Worm (Caenorhabditis elegans): ENCODE measurements around the gene lst-5.
"Not testable (repeated sequence)": the region's sequence is repeated elsewhere in the genome, so short reads cannot be mapped to it uniquely, and the experiment has no call there.

lst-5 gene

ce11 chrII:6974011-6974410, 48.7 kb upstream of the lst-5 start (continued):
- TF ChIP-seq pqm-1 (tag; optimal IDR thresholded peaks at IDR 0.05) = no peak

- TF ChIP-seq nhr-47 (tag; optimal IDR thresholded peaks at IDR 0.05) (peak; percentile 6), C04F5.9 (tag; optimal IDR thresholded peaks at IDR 0.05) (no peak), hlh-4 (tag; optimal IDR thresholded peaks at IDR 0.05) (no peak), pag-3 (tag; optimal IDR thresholded peaks at IDR 0.05; ENCODE audit: borderline replicate concordance, insufficient read depth) (no peak), snu-23 (GFP tag; optimal IDR thresholded peaks at IDR 0.05) (no peak), tbx-2 (tag; optimal IDR thresholded peaks at IDR 0.05) (no peak), dpl-1 (GFP tag; optimal IDR thresholded peaks at IDR 0.05) (peak in 2 of 3 experiments; percentile 18 to 50), lsy-2 (tag; optimal IDR thresholded peaks at IDR 0.05) (peak; percentile 44 to 66), efl-1 (optimal IDR thresholded peaks at IDR 0.05) (peak; percentile 41 to 62), efl-1 (GFP tag; optimal IDR thresholded peaks at IDR 0.05 in 1 of 2) (peak in 1 of 2 experiments; percentile 43), unc-130 (tag; optimal IDR thresholded peaks at IDR 0.05) (no peak), nhr-76 (tag; optimal IDR thresholded peaks at IDR 0.05) (no peak), snpc-4 (tag; optimal IDR thresholded peaks at IDR 0.05) (no peak), rnt-1 (tag; optimal IDR thresholded peaks at IDR 0.05) (peak; percentile 17), C16A3.4 (tag; optimal IDR thresholded peaks at IDR 0.05) (no peak), mef-2 (tag; optimal IDR thresholded peaks at IDR 0.05) (no peak), ets-5 (GFP tag; IDR thresholded peaks at IDR 0.05) (no peak), unc-62 (GFP tag; optimal IDR thresholded peaks at IDR 0.05) (no peak), lin-35 (GFP tag; optimal IDR thresholded peaks at IDR 0.05) (peak in 1 of 2 experiments; percentile 11), ceh-88 (GFP tag; IDR thresholded peaks at IDR 0.05) (no peak), zip-4 (GFP tag; optimal IDR thresholded peaks at IDR 0.05) (no peak), ceh-90 (tag; optimal IDR thresholded peaks at IDR 0.05) (no peak), isw-1 (GFP tag; IDR thresholded peaks at IDR 0.05) (no peak), sptf-1 (tag; optimal IDR thresholded peaks at IDR 0.05) (no peak), nhr-19 (GFP tag; conservative IDR thresholded peaks at IDR 0.05) (no peak), hlh-17 (GFP tag; optimal IDR thresholded peaks at IDR 0.05; ENCODE audit: borderline replicate concordance) (no peak), pax-3 (tag; optimal IDR thresholded peaks at IDR 0.05) (no peak), mep-1 (tag; optimal IDR thresholded peaks at IDR 0.05) (peak; percentile 29), F16B12.6 (tag; optimal IDR thresholded peaks at IDR 0.05) (peak; percentile 68), unc-98 (GFP tag; IDR thresholded peaks at IDR 0.05) (no peak)
These were observed 47.0 kb upstream of the lst-5 start for ce11 chrII:6975725-6976124.

- TF ChIP-seq efl-1 (optimal IDR thresholded peaks at IDR 0.05); efl-1 (GFP tag; optimal IDR thresholded peaks at IDR 0.05 in 1 of 2); dsc-1 (tag; optimal IDR thresholded peaks at IDR 0.05); F16B12.6 (tag; optimal IDR thresholded peaks at IDR 0.05): not testable (repeated sequence)
These were observed 45.0 kb upstream of the lst-5 start, which contains the start of gene C15F1.8 for ce11 chrII:6977732-6978131. C15F1.8 (minus strand) TSS chrII:6977832.

- TF ChIP-seq blmp-1 (tag; optimal IDR thresholded peaks at IDR 0.05) (peak; percentile 84), nhr-19 (GFP tag; conservative IDR thresholded peaks at IDR 0.05) (no peak), elt-3 (tag; optimal IDR thresholded peaks at IDR 0.05) (no peak), skn-1 (tag; optimal IDR thresholded peaks at IDR 0.05) (no peak), unc-30 (tag; optimal IDR thresholded peaks at IDR 0.05) (no peak), lsy-2 (tag; optimal IDR thresholded peaks at IDR 0.05) (no peak)
These were observed 43.8 kb upstream of the lst-5 start for ce11 chrII:6978908-6979307.

ce11 chrII:6979646-6980045, 43.1 kb upstream of the lst-5 start, which contains the start of gene C15F1.2:
C15F1.2 (plus strand) TSS chrII:6979953.
- TF ChIP-seq blmp-1 (tag; optimal IDR thresholded peaks at IDR 0.05) (peak; percentile 94), unc-130 (tag; optimal IDR thresholded peaks at IDR 0.05) (no peak)
